Worm (Caenorhabditis elegans) whole organism, L3 larva: ENCODE measurements around the gene R02F2.5.

Experiments used
- R02D3.7 ChIP-seq: fragments of 150-350 bp; optimal IDR thresholded peaks from 2 replicates; lab custom pipeline; 2014; ENCODE audit warnings: missing biosample characterization, missing genetic modification characterization
- ZK546.5 ChIP-seq: sonication (generic microtip); optimal IDR thresholded peaks from 2 replicates; lab custom pipeline; 2017; ENCODE audit warnings: missing biosample characterization, missing genetic modification characterization
- aly-2 ChIP-seq: fragments of 150-350 bp; optimal IDR thresholded peaks from 2 replicates; lab custom pipeline; 2014; ENCODE audit warnings: missing biosample characterization, missing genetic modification characterization
- ama-1 ChIP-seq: fragments of 150-350 bp; optimal IDR thresholded peaks from 2 replicates; lab custom pipeline; 2018
- ceh-16 ChIP-seq: sonication (generic microtip); optimal IDR thresholded peaks from 2 replicates; lab custom pipeline; 2017; ENCODE audit warnings: missing biosample characterization, missing genetic modification characterization
- ceh-28 ChIP-seq: fragments of 150-350 bp; optimal IDR thresholded peaks from 2 replicates; lab custom pipeline; 2014; ENCODE audit warnings: missing biosample characterization, missing genetic modification reagents, missing genetic modification characterization
- daf-12 ChIP-seq: fragments of 150-350 bp; optimal IDR thresholded peaks from 2 replicates; lab custom pipeline; 2014; ENCODE audit warnings: missing biosample characterization, missing genetic modification reagents, missing genetic modification characterization
- egl-27 ChIP-seq: sonication (generic microtip); optimal IDR thresholded peaks from 4 replicates; lab custom pipeline; 2017; ENCODE audit warnings: missing biosample characterization, missing genetic modification reagents, missing genetic modification characterization
- egl-5 ChIP-seq: fragments of 150-350 bp; optimal IDR thresholded peaks from 2 replicates; lab custom pipeline; 2017; ENCODE audit warnings: missing biosample characterization, missing genetic modification reagents, missing genetic modification characterization, inconsistent platforms
- elt-2 ChIP-seq: sonication (generic microtip); optimal IDR thresholded peaks from 2 replicates; lab custom pipeline; 2016; ENCODE audit warnings: missing genetic modification reagents, mild to moderate bottlenecking, missing genetic modification characterization, missing compliant biosample characterization
- eor-1 ChIP-seq, 2 experiments: fragments of 150-350 bp; optimal IDR thresholded peaks; 2 replicates each; lab custom pipeline; 2014 to 2018; ENCODE audit warnings: missing biosample characterization in 2 of 2, missing genetic modification characterization in 2 of 2
- fos-1 ChIP-seq: fragments of 150-350 bp; optimal IDR thresholded peaks from 2 replicates; lab custom pipeline; 2014; ENCODE audit warnings: missing biosample characterization, missing genetic modification characterization
- hmg-11 ChIP-seq: sonication (generic microtip); optimal IDR thresholded peaks from 2 replicates; lab custom pipeline; 2016; ENCODE audit warnings: missing genetic modification characterization, missing compliant biosample characterization
- lin-15B ChIP-seq: fragments of 150-350 bp; optimal IDR thresholded peaks from 2 replicates; lab custom pipeline; 2014; ENCODE audit warnings: missing biosample characterization, missing genetic modification characterization
- lin-39 ChIP-seq: fragments of 150-350 bp; optimal IDR thresholded peaks from 2 replicates; lab custom pipeline; 2018; ENCODE audit warnings: missing biosample characterization, missing genetic modification reagents, missing genetic modification characterization
- lsy-12 ChIP-seq: sonication (generic microtip); optimal IDR thresholded peaks from 2 replicates; lab custom pipeline; 2016; ENCODE audit warnings: mild to moderate bottlenecking, missing genetic modification characterization, missing compliant biosample characterization
- mdl-1 ChIP-seq: fragments of 150-350 bp; optimal IDR thresholded peaks from 2 replicates; lab custom pipeline; 2014; ENCODE audit warnings: missing biosample characterization, missing genetic modification characterization
- nfya-1 ChIP-seq: sonication (generic microtip); optimal IDR thresholded peaks from 2 replicates; lab custom pipeline; 2017; ENCODE audit warnings: missing genetic modification characterization, mild to moderate bottlenecking, missing compliant biosample characterization, antibody characterized with exemption, moderate library complexity; ENCODE audit not compliant: insufficient read depth
- nhr-11 ChIP-seq: fragments of 150-350 bp; optimal IDR thresholded peaks from 2 replicates; lab custom pipeline; 2014; ENCODE audit warnings: missing biosample characterization, missing genetic modification characterization
- nhr-12 ChIP-seq: fragments of 150-350 bp; optimal IDR thresholded peaks from 2 replicates; lab custom pipeline; 2014; ENCODE audit warnings: missing biosample characterization, missing genetic modification characterization
- nhr-23 ChIP-seq: fragments of 150-350 bp; optimal IDR thresholded peaks from 2 replicates; lab custom pipeline; 2014; ENCODE audit warnings: missing biosample characterization, missing genetic modification reagents, missing genetic modification characterization
- nhr-237 ChIP-seq: fragments of 150-350 bp; optimal IDR thresholded peaks from 2 replicates; lab custom pipeline; 2014; ENCODE audit warnings: missing biosample characterization, missing genetic modification characterization
- nhr-25 ChIP-seq: sonication (generic microtip); optimal IDR thresholded peaks from 2 replicates; lab custom pipeline; 2017; ENCODE audit warnings: missing biosample characterization, missing genetic modification characterization
- nhr-67 ChIP-seq: fragments of 150-350 bp; optimal IDR thresholded peaks from 2 replicates; lab custom pipeline; 2014; ENCODE audit warnings: missing biosample characterization, missing genetic modification characterization
- pha-4 ChIP-seq: fragments of 150-350 bp; optimal IDR thresholded peaks from 2 replicates; lab custom pipeline; 2014; ENCODE audit warnings: missing biosample characterization, missing genetic modification reagents, missing genetic modification characterization
- tbx-2 ChIP-seq: sonication (generic microtip); optimal IDR thresholded peaks from 2 replicates; lab custom pipeline; 2016; ENCODE audit warnings: mild to moderate bottlenecking, missing genetic modification characterization, missing compliant biosample characterization
- unc-39 ChIP-seq: sonication (generic microtip); optimal IDR thresholded peaks from 4 replicates; lab custom pipeline; 2017; ENCODE audit warnings: missing biosample characterization, missing genetic modification characterization
- unc-62 ChIP-seq: fragments of 150-350 bp; sonication (generic microtip); optimal IDR thresholded peaks from 4 replicates; lab custom pipeline; 2014; ENCODE audit warnings: missing biosample characterization, missing genetic modification reagents, missing genetic modification characterization
- zag-1 ChIP-seq: fragments of 150-350 bp; optimal IDR thresholded peaks from 2 replicates; lab custom pipeline; 2014; ENCODE audit warnings: missing biosample characterization, missing genetic modification characterization
- ztf-4 ChIP-seq: fragments of 150-350 bp; optimal IDR thresholded peaks from 2 replicates; lab custom pipeline; 2014; ENCODE audit warnings: missing biosample characterization, missing genetic modification characterization

Gene R02F2.5

DNA sequence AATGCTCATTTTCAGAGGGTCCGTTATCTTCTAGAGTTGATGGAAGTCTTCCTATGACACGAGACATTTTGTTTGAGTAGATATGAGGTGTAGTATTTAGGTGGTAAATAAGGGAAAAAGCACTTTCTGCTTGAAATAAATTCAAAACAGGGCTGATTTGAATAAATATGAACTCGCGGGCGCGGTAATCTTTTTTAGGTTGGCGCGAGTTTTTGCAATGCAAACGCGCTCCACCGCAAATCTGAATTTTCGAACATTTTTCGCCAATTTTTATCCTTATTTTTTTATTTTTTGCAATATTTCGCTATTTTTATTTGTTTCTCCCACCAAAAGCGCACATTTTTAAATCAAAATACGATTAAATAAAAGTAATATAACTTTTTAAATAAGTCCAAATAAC, 30.9 kb upstream of the R02F2.5 start, which contains the start of gene skpt-1:
TSS of gene skpt-1 (minus strand) at position 219 of the 400 bp plus-strand sequence.
- TF ChIP-seq ama-1 (lab: Kevin White, UChicago): no peak
- peak; percentile 22 for TF ChIP-seq nhr-23 (tag; lab: Kevin White, UChicago)
- TF ChIP-seq unc-62: no peak
- TF ChIP-seq nfya-1 (tag; lab: Kevin White, UChicago): peak; percentile 58
- TF ChIP-seq pha-4: peak; percentile 51
- peak; percentile 40 for TF ChIP-seq lin-39 (tag; lab: Kevin White, UChicago)
- peak; percentile 53 for TF ChIP-seq lin-15B

DNA sequence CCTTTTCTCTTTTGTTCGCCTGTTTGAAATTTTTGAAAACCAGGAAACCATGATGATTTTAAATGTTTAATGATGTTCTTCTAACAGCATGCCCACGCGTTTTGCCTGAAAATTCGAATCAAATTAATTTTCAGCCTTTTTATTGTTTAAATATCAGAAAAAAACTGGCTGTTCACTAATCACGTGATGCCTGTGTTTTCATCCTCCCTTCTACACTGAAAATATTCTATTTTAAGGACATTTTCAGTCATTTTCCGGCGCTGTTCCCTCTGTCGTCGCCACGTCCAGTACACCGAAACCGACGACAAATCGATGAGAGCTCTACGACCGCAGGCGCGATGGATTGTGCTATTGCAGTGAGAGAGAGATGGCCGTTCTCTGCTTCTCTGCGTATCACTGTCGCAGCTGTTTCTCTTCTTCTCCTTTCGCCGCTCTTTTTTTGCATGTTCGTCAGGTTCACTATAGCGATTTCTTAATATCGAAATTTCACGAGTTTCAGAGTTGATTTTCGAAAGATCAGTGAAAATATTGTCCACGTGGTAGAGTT, 29.3 kb upstream of the R02F2.5 start, which contains the start of gene F48E8.8:
TSS of gene F48E8.8 (minus strand) at position 51 of the 547 bp plus-strand sequence.
- TF ChIP-seq lin-39 (tag; lab: Kevin White, UChicago) (peak; percentile 80), fos-1 (tag; lab: Kevin White, UChicago) (no peak), egl-5 (tag; lab: Kevin White, UChicago) (peak; percentile 51), ztf-4 (tag; lab: Kevin White, UChicago) (no peak), elt-2 (tag; lab: Kevin White, UChicago) (peak; percentile 26), hmg-11 (tag; lab: Kevin White, UChicago) (peak; percentile 79), pha-4 (peak; percentile 64), nfya-1 (tag; lab: Kevin White, UChicago) (peak; percentile 80), tbx-2 (tag; lab: Kevin White, UChicago) (peak; percentile 11), nhr-11 (no peak), lin-15B (peak; percentile 62), ceh-28 (peak; percentile 43)
- TF ChIP-seq, all 47 proteins: peak for 9

DNA sequence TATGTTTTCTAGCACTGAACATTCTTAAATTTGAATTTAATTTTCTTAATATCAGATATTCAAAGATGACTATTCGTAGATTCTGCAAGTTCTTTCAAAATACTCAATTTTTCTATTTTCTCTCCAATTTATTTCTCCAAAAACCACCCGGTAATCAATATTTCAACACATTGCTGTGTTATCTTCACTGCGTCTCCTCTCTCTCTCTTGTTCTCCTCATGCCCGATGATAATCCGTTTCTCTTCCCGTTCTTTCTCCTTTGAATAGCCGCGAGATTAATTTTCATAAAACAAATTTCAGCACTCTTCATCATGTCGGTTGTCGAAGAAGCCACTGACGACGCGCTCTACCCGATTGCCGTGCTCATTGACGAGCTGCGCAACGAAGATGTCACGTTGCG, 28.7 kb upstream of the R02F2.5 start, which contains the start of gene paa-1:
TSS of gene paa-1 (plus strand) at position 301 of the 400 bp plus-strand sequence.
- TF ChIP-seq unc-39 (tag; lab: Kevin White, UChicago): no peak
- TF ChIP-seq nhr-67 (tag; lab: Kevin White, UChicago): no peak
- no peak for TF ChIP-seq mdl-1 (tag; lab: Kevin White, UChicago)
- no peak for TF ChIP-seq daf-12
- TF ChIP-seq aly-2 (tag; lab: Kevin White, UChicago): no peak
- no peak for TF ChIP-seq hmg-11 (tag; lab: Kevin White, UChicago)
- no peak for TF ChIP-seq ZK546.5 (tag; lab: Kevin White, UChicago)
- TF ChIP-seq tbx-2 (tag; lab: Kevin White, UChicago): no peak

DNA sequence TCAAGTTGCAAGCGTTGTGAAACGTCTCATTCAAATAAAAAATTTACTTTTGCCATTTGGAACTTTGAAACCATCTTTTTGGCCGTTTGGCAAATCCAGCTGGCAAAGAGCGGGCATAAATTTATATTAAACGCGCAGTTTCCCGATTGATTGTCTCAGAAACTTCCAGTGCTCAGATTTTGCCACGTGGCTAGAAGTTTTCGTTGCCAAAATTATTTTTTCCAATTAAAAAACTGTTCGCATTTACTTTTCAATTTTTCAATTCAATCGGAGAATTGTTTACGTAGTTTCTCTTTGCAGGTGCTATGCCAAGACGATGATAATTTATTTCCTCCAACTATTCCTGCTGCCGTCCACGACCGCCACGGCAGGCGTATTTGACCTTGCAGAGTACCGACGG, 25.8 kb upstream of the R02F2.5 start, which contains the start of gene F48E8.4:
TSS of gene F48E8.4 (plus strand) at position 301 of the 400 bp plus-strand sequence.
- TF ChIP-seq ceh-28 (no peak), nhr-25 (tag; lab: Kevin White, UChicago) (peak; percentile 13)

DNA sequence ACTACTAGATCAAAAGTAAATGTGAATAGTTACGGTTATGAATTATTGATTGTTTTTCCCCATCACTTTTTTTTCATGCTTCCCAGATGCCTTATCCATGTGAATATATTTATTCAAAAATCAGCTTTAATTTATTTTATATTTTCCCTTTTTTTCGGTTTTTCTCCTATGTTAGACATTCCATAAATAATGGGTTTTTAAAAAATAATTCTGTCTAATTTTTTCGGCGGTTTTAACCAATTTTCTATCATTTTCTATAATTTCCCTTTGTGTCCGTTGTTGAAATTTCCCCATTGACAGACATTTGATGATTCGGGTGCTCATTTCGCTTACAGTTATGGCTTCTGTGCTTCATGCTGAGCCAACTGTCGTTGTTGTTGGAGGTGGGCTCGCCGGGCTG, 18.0 kb upstream of the R02F2.5 start, which contains the start of gene F48E8.3:
TSS of gene F48E8.3 (plus strand) at position 301 of the 400 bp plus-strand sequence.
- TF ChIP-seq eor-1 (tag; optimal IDR thresholded peaks at IDR 0.05; lab: Kevin White, UChicago): no peak
- TF ChIP-seq ceh-16 (tag; lab: Kevin White, UChicago): no peak
- no peak for TF ChIP-seq ztf-4 (tag; lab: Kevin White, UChicago)
- TF ChIP-seq lsy-12 (tag; lab: Kevin White, UChicago): no peak

DNA sequence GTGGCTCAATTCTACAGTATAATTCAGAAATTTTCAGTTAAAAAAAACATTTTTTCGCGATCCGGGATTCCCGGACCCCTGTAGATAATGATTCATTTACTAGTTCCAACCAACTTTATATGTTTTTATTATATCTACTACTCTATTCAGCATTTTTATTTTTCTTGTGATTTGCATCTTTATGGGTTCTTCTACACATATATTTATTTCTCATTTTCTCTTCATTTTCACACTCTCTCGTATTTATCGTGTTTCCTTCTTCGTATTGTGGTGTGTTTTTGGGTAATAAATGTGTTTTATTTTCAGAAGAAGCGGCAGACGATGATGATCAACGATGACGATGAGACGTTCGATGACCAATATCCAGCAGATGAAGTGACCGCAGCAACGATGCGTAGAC, 15.0 kb upstream of the R02F2.5 start, which contains the start of gene F48E8.2:
TSS of gene F48E8.2 (plus strand) at position 301 of the 400 bp plus-strand sequence.
- no peak for TF ChIP-seq zag-1
- no peak for TF ChIP-seq egl-27
- no peak for TF ChIP-seq R02D3.7 (tag; lab: Kevin White, UChicago)
- no peak for TF ChIP-seq egl-5 (tag; lab: Kevin White, UChicago)
- TF ChIP-seq nhr-23 (tag; lab: Kevin White, UChicago): no peak
- TF ChIP-seq nhr-11: no peak
- no peak for TF ChIP-seq pha-4
- TF ChIP-seq nhr-12 (tag; lab: Kevin White, UChicago): no peak
- TF ChIP-seq unc-39 (tag; lab: Kevin White, UChicago): no peak
- TF ChIP-seq nhr-237 (tag; lab: Kevin White, UChicago): no peak
- TF ChIP-seq nhr-25 (tag; lab: Kevin White, UChicago): no peak
- no peak for TF ChIP-seq unc-62
- TF ChIP-seq, all 47 proteins: peak for 0
